Worm (Caenorhabditis elegans): ENCODE results near the gene tag-335.
A peak's percentile ranks its signal among the peaks of the same experiment; 100 is the strongest.

Gene tag-335

DNA sequence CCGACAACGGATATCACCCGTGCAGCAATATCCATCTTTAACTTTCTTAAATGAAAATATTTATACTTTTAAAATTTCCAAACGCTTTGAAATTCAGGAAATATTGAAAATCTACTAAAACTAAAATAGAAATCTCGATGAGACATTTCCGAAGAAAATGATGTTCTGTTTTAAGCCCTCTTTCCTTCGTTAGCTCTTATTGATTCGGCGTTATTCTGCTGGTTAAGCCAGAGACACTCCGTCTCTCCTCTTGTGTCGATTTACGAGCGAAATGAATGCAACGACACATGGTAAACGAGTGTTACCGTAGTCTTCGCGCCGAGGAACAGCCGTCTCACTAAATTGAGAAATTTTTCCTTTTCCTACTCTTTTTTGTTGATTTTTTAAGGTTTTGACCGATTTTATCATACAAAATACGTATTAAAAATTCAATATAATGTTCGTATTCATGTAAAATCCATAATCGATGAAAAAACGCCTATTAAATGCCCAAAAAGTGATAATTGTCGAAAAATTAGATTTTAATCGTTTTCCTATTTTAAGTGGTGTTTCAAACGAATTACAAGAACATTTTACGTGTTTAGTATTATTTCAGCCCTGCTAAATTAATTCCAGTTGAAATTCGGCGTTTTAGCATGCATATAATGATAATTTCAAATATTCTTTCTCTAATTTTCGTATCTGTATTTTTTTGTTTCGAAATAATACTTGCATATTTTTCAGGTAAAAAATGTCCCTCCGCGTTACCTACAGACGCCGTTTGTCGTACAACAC lies 9.9 kb downstream of the tag-335 start, which contains the start of the genes ppm-1.H and rpl-34 (continued):
- TF ChIP-seq zag-1 (tag; optimal IDR thresholded peaks at IDR 0.05) (no peak), gei-8 (GFP tag; optimal IDR thresholded peaks at IDR 0.05) (no peak), pha-4 (GFP tag; IDR thresholded peaks at IDR 0.05) (no peak), pha-4 (tag; optimal IDR thresholded peaks at IDR 0.05) (peak; percentile 48)

ce11 chrIV:12265877-12266276 lies 12.5 kb downstream of the tag-335 start:
- TF ChIP-seq hmg-1.1 (GFP tag; IDR thresholded peaks at IDR 0.05) (no peak), aha-1 (tag) (peak; percentile 92)

DNA sequence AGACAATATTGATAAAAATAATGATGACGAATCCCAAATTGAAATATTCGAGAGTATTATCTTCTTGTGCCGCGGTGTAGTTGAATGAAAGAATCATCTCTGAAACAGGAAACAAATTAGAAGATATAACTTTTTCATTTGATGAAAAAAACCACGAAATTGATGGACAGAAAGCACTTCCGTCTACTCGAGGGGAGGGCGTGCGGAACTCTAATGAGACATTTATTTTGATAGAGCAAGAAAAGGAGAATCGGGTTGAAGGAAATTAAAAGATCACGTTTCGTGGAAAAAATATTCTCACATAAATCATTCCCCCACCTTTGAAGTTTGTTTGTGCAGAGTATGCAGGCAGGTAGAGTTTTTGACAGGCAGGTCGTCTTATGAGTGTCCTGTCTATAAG lies 17.0 kb downstream of the tag-335 start, which contains the start of gene sre-14:
sre-14 (minus strand) TSS at position 101 of the 400 bp plus-strand sequence.
- TF ChIP-seq nhr-10 (tag; optimal IDR thresholded peaks at IDR 0.05) = no peak
- no peak for TF ChIP-seq R02D3.7 (tag; optimal IDR thresholded peaks at IDR 0.05)
- TF ChIP-seq unc-130 (GFP tag; optimal IDR thresholded peaks at IDR 0.05) = no peak

- TF ChIP-seq lsy-2 (tag; optimal IDR thresholded peaks at IDR 0.05) (peak in 1 of 2 experiments; percentile 13), aha-1 (tag) (peak; percentile 27), F44E2.7 (GFP tag; IDR thresholded peaks at IDR 0.05) (no peak)
Measured at ce11 chrIV:12259161-12259870, 19.1 kb downstream of the tag-335 start, which contains the start of gene Y39C12A.9. Gene Y39C12A.9, minus strand, starts transcription at chrIV:12259211.

- TF ChIP-seq dmd-9 (GFP tag; IDR thresholded peaks at IDR 0.05) (no peak), nhr-76 (tag; optimal IDR thresholded peaks at IDR 0.05) (no peak), spr-1 (tag; optimal IDR thresholded peaks at IDR 0.05) (no peak), mdt-29 (GFP tag; IDR thresholded peaks at IDR 0.05) (no peak), unc-39 (tag; optimal IDR thresholded peaks at IDR 0.05) (no peak), hif-1 (tag; optimal IDR thresholded peaks at IDR 0.05) (no peak), skn-1 (tag; optimal IDR thresholded peaks at IDR 0.05) (no peak), jun-1 (tag; optimal IDR thresholded peaks at IDR 0.05) (no peak), tag-97 (GFP tag; IDR thresholded peaks at IDR 0.05) (no peak), nhr-237 (tag; optimal IDR thresholded peaks at IDR 0.05) (no peak), hlh-11 (tag; optimal IDR thresholded peaks at IDR 0.05) (no peak), ceh-20 (GFP tag; IDR thresholded peaks at IDR 0.05) (no peak), F44E2.7 (GFP tag; IDR thresholded peaks at IDR 0.05) (no peak), lin-15B (tag; optimal IDR thresholded peaks at IDR 0.05) (no peak), Y105C5A.15 (GFP tag; IDR thresholded peaks at IDR 0.05) (no peak), lin-29 (GFP tag; IDR thresholded peaks at IDR 0.05) (no peak), dmd-8 (GFP tag; IDR thresholded peaks at IDR 0.05) (no peak), T20F7.1 (GFP tag; optimal IDR thresholded peaks at IDR 0.05) (no peak), zag-1 (tag; optimal IDR thresholded peaks at IDR 0.05) (no peak)
Measured at ce11 chrIV:12252579-12252978, 25.8 kb downstream of the tag-335 start, which contains the start of gene dnj-26. Gene dnj-26, minus strand, starts transcription at chrIV:12252679.

DNA sequence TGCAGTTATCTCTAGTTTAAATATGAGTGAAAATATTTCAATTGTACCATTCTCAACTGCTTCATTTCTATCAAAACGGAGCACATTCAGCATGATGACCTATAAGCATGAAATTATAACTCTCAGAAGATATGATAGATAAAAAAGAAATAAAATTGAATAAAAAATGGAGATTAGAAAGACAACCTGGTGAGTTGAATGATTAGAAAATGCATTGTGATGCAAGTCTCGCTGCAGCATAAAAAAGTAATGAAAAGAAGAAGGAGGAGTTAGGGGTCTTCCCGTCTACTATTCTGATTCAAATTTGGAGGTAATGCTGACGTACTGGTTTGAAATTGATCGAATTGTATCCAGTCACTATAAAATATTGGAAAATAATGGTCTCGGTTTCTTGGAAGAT lies 33.7 kb downstream of the tag-335 start, which contains the start of gene sre-15:
sre-15 (minus strand) TSS at position 101 of the 400 bp plus-strand sequence.
- TF ChIP-seq arid-1 (GFP tag; conservative IDR thresholded peaks at IDR 0.05) (no peak), ztf-7 (tag; optimal IDR thresholded peaks at IDR 0.05) (no peak), lir-3 (tag; optimal IDR thresholded peaks at IDR 0.05) (no peak), ama-1 (optimal IDR thresholded peaks at IDR 0.05) (no peak), ztf-11 (tag; optimal IDR thresholded peaks at IDR 0.05) (no peak), zip-11 (GFP tag; IDR thresholded peaks at IDR 0.05) (no peak), skn-1 (tag; optimal IDR thresholded peaks at IDR 0.05) (no peak), saeg-2 (GFP tag; IDR thresholded peaks at IDR 0.05) (no peak), daf-8 (GFP tag; IDR thresholded peaks at IDR 0.05) (no peak), egl-27 (tag; optimal IDR thresholded peaks at IDR 0.05) (no peak), ceh-44 (GFP tag; IDR thresholded peaks at IDR 0.05) (no peak), spr-3 (GFP tag; optimal IDR thresholded peaks at IDR 0.05) (no peak), gei-8 (GFP tag; optimal IDR thresholded peaks at IDR 0.05) (no peak), lin-39 (tag; optimal IDR thresholded peaks at IDR 0.05) (no peak), nhr-48 (tag; optimal IDR thresholded peaks at IDR 0.05) (no peak), T26A8.4 (GFP tag; IDR thresholded peaks at IDR 0.05) (no peak), D1046.2 (GFP tag; IDR thresholded peaks at IDR 0.05) (no peak)

Measured in whole organism, L4 larva.